Fruit fly (Drosophila melanogaster) whole organism, wandering third instar larva: ENCODE measurements around the gene vib.
A peak's percentile ranks its signal among the peaks of the same experiment; 100 is the strongest.

Source experiments
- CG32264 ChIP-seq: fragments of 200-800 bp; sonication (Bioruptor generic); optimal IDR thresholded peaks from 2 replicates; lab custom pipeline; 2016; ENCODE audit warnings: missing biosample characterization, missing genetic modification characterization
- CG9705 ChIP-seq: fragments of 200-800 bp; sonication (Bioruptor generic); optimal IDR thresholded peaks from 2 replicates; lab custom pipeline; 2018; ENCODE audit warnings: missing biosample characterization, mild to moderate bottlenecking, missing genetic modification characterization
- CrebA ChIP-seq: fragments of 200-800 bp; sonication (Bioruptor generic); optimal IDR thresholded peaks from 2 replicates; lab custom pipeline; 2016; ENCODE audit warnings: missing biosample characterization, mild to moderate bottlenecking, missing genetic modification characterization, borderline replicate concordance
- Dfd ChIP-seq: fragments of >200 bp; optimal IDR thresholded peaks from 2 replicates; lab custom pipeline; 2017; ENCODE audit warnings: missing biosample characterization, missing genetic modification characterization
- Dif ChIP-seq: fragments of 200-275, 200-300 bp; sonication (Bioruptor generic); optimal IDR thresholded peaks from 2 replicates; lab custom pipeline; 2018; ENCODE audit warnings: missing biosample characterization, missing genetic modification characterization; ENCODE audit not compliant: partially characterized antibody
- GATAd ChIP-seq: sonication (Bioruptor generic); optimal IDR thresholded peaks from 2 replicates; lab custom pipeline; 2016; ENCODE audit warnings: missing biosample characterization, missing genetic modification characterization
- HLH106 ChIP-seq: fragments of 200-800 bp; optimal IDR thresholded peaks from 3 replicates; lab custom pipeline; 2019; ENCODE audit warnings: missing biosample characterization, mild to moderate bottlenecking, missing genetic modification characterization, moderate library complexity
- Hnf4 ChIP-seq: fragments of 200-800 bp; sonication (Bioruptor generic); optimal IDR thresholded peaks from 2 replicates; lab custom pipeline; 2016; ENCODE audit warnings: missing biosample characterization, mild to moderate bottlenecking, missing genetic modification characterization
- Hr78 ChIP-seq: fragments of >200 bp; optimal IDR thresholded peaks from 2 replicates; lab custom pipeline; 2017; ENCODE audit warnings: missing biosample characterization, missing genetic modification characterization
- Hr83 ChIP-seq: fragments of 200-300 bp; sonication (Bioruptor generic); optimal IDR thresholded peaks from 2 replicates; lab custom pipeline; 2016; ENCODE audit warnings: missing biosample characterization, mild to moderate bottlenecking, missing genetic modification characterization, moderate library complexity; ENCODE audit not compliant: poor library complexity, severe bottlenecking
- Jra ChIP-seq: sonication (Bioruptor generic); optimal IDR thresholded peaks from 2 replicates; lab custom pipeline; 2016; ENCODE audit warnings: missing biosample characterization, missing genetic modification characterization
- Mio ChIP-seq: sonication (Bioruptor generic); optimal IDR thresholded peaks from 2 replicates; lab custom pipeline; 2016; ENCODE audit warnings: missing biosample characterization, missing genetic modification characterization
- Myc ChIP-seq: fragments of >200 bp; optimal IDR thresholded peaks from 2 replicates; lab custom pipeline; 2017
- OdsH ChIP-seq: fragments of 200-800 bp; sonication (Bioruptor generic); optimal IDR thresholded peaks from 2 replicates; lab custom pipeline; 2016; ENCODE audit warnings: missing biosample characterization, mild to moderate bottlenecking, missing genetic modification characterization
- Rel ChIP-seq, 2 experiments: fragments of 200-800 bp; sonication (Bioruptor generic) in 1 of 2; optimal IDR thresholded peaks; 2 replicates in 1 of 2; 3 replicates in 1 of 2; lab custom pipeline; 2016 to 2019; ENCODE audit warnings: mild to moderate bottlenecking in 2 of 2, missing biosample characterization in 2 of 2, missing genetic modification characterization in 2 of 2, moderate library complexity in 1 of 2
- Sp1 ChIP-seq: fragments of 200-800 bp; sonication (Bioruptor generic); optimal IDR thresholded peaks from 3 replicates; lab custom pipeline; 2019; ENCODE audit warnings: missing biosample characterization, mild to moderate bottlenecking, missing genetic modification characterization, moderate library complexity
- Vsx2 ChIP-seq: fragments of 200-300, 225-300 bp; sonication (Bioruptor generic); optimal IDR thresholded peaks from 2 replicates; lab custom pipeline; 2018; ENCODE audit warnings: missing biosample characterization, missing genetic modification characterization; ENCODE audit not compliant: partially characterized antibody
- br ChIP-seq: fragments of 200-800 bp; sonication (Bioruptor generic); optimal IDR thresholded peaks from 2 replicates; lab custom pipeline; 2016; ENCODE audit warnings: missing biosample characterization, missing genetic modification characterization
- dl ChIP-seq, 2 experiments: fragments of 175-275, 200-275 bp in 1 of 2; fragments of 200-275 bp in 1 of 2; sonication (Bioruptor generic); optimal IDR thresholded peaks; lab custom pipeline; 2018; ENCODE audit warnings: mild to moderate bottlenecking in 2 of 2, missing biosample characterization in 2 of 2, missing genetic modification characterization in 2 of 2, moderate library complexity in 2 of 2; ENCODE audit not compliant: partially characterized antibody in 2 of 2, insufficient read depth in 1 of 2
- dsf ChIP-seq: sonication (Bioruptor generic); optimal IDR thresholded peaks from 2 replicates; lab custom pipeline; 2016; ENCODE audit warnings: missing biosample characterization, missing genetic modification characterization, borderline replicate concordance
- ey ChIP-seq: fragments of 200-800 bp; sonication (Bioruptor generic); optimal IDR thresholded peaks from 2 replicates; lab custom pipeline; 2016; ENCODE audit warnings: missing biosample characterization, missing genetic modification characterization
- foxo ChIP-seq, 2 experiments: fragments of 200-800 bp; sonication (Bioruptor generic); optimal IDR thresholded peaks; 2 replicates in 1 of 2; 3 replicates in 1 of 2; lab custom pipeline; 2016 to 2017; ENCODE audit warnings: missing biosample characterization in 2 of 2, missing genetic modification characterization in 2 of 2
- fru ChIP-seq: fragments of 200-800 bp; sonication (Bioruptor generic); optimal IDR thresholded peaks from 3 replicates; lab custom pipeline; 2016; ENCODE audit warnings: missing biosample characterization, mild to moderate bottlenecking, missing genetic modification characterization
- h ChIP-seq: fragments of 200-800 bp; sonication (Bioruptor generic); optimal IDR thresholded peaks from 3 replicates; lab custom pipeline; 2016; ENCODE audit warnings: missing biosample characterization, mild to moderate bottlenecking, missing genetic modification characterization
- jim ChIP-seq: fragments of 175-275, 200-325 bp; sonication (Bioruptor generic); optimal IDR thresholded peaks from 2 replicates; lab custom pipeline; 2016; ENCODE audit warnings: missing biosample characterization, mild to moderate bottlenecking, missing genetic modification characterization
- pan ChIP-seq: fragments of >200 bp; optimal IDR thresholded peaks from 2 replicates; lab custom pipeline; 2017
- psq ChIP-seq: fragments of 200-800 bp; sonication (Bioruptor generic); optimal IDR thresholded peaks from 3 replicates; lab custom pipeline; 2017; ENCODE audit warnings: missing biosample characterization, mild to moderate bottlenecking, missing genetic modification characterization, moderate library complexity
- rgr ChIP-seq: fragments of 200-800 bp; sonication (Bioruptor generic); optimal IDR thresholded peaks from 3 replicates; lab custom pipeline; 2016; ENCODE audit warnings: missing biosample characterization, mild to moderate bottlenecking, missing genetic modification characterization
- sage ChIP-seq: fragments of 200-800 bp; sonication (Bioruptor generic); optimal IDR thresholded peaks from 2 replicates; lab custom pipeline; 2016; ENCODE audit warnings: missing biosample characterization, mild to moderate bottlenecking, missing genetic modification characterization
- sv ChIP-seq: fragments of 200-800 bp; sonication (Bioruptor generic); optimal IDR thresholded peaks from 3 replicates; lab custom pipeline; 2016; ENCODE audit warnings: missing biosample characterization, missing genetic modification characterization
- woc ChIP-seq: sonication (Bioruptor generic); optimal IDR thresholded peaks from 2 replicates; lab custom pipeline; 2016; ENCODE audit warnings: missing biosample characterization, mild to moderate bottlenecking, missing genetic modification characterization

vib gene

dm6 chr3R:19226137-19226873 lies at the start of gene vib:
Gene vib, minus strand, starts transcription at chr3R:19226651.
- TF ChIP-seq dsf (GFP tag; lab: Kevin White, UChicago) (no peak), psq (GFP tag; lab: Kevin White, UChicago) (peak; percentile 26), Dfd (GFP tag; lab: Kevin White, UChicago) (no peak), Hr78 (no peak), h (GFP tag; lab: Kevin White, UChicago) (peak; percentile 39), br (GFP tag; lab: Kevin White, UChicago) (peak; percentile 45), pan (lab: Kevin White, UChicago) (no peak), sv (GFP tag; lab: Kevin White, UChicago) (peak; percentile 27), CG9705 (peak; percentile 12), jim (GFP tag; lab: Kevin White, UChicago) (no peak), foxo (GFP tag; optimal IDR thresholded peaks at IDR 0.05; lab: Kevin White, UChicago) (peak in 1 of 2 experiments; percentile 62), sage (peak; percentile 15), HLH106 (tag; lab: Kevin White, UChicago) (peak; percentile 56), rgr (GFP tag; lab: Kevin White, UChicago) (peak; percentile 16), Hr83 (peak; percentile 5), Rel (GFP tag; optimal IDR thresholded peaks at IDR 0.05; lab: Kevin White, UChicago) (no peak), Rel (tag; optimal IDR thresholded peaks at IDR 0.05; lab: Kevin White, UChicago) (peak; percentile 38), OdsH (GFP tag; lab: Kevin White, UChicago) (no peak), fru (GFP tag; lab: Kevin White, UChicago) (peak; percentile 80), GATAd (GFP tag; lab: Kevin White, UChicago) (no peak), Sp1 (GFP tag; lab: Kevin White, UChicago) (peak; percentile 56), dl (GFP tag; optimal IDR thresholded peaks at IDR 0.05; lab: Kevin White, UChicago; ENCODE audit: insufficient read depth in 1 of 2, partially characterized antibody in 2 of 2) (no peak)

DNA sequence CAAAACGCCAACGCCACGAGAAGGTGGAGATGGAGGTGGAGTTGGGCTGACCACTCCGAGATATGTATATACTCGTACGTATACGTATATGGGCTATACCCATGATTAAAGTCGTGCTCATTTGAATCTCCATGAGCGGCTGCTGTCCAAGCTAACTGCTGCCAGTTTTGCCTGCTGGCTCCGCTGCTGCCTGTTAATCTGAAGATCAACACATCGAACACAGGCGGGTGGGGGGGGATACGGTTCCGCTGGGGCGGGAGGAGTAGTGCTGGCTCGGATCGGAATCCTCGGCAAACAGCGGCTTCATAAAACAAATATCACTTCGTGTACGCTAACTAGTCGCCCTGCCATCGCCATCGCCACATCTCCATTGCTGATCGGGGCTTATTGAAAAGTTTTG lies 49.7 kb upstream of the vib start:
- TF ChIP-seq Vsx2 (GFP tag; lab: Kevin White, UChicago) (no peak), br (GFP tag; lab: Kevin White, UChicago) (no peak), Myc (lab: Kevin White, UChicago) (no peak), rgr (GFP tag; lab: Kevin White, UChicago) (no peak), Hr83 (no peak), woc (GFP tag; lab: Kevin White, UChicago) (no peak), jim (GFP tag; lab: Kevin White, UChicago) (no peak), Mio (no peak), ey (GFP tag; lab: Kevin White, UChicago) (no peak), sage (no peak), HLH106 (tag; lab: Kevin White, UChicago) (no peak), dsf (GFP tag; lab: Kevin White, UChicago) (no peak), Hnf4 (GFP tag; lab: Kevin White, UChicago) (no peak), GATAd (GFP tag; lab: Kevin White, UChicago) (no peak), fru (GFP tag; lab: Kevin White, UChicago) (no peak), CG32264 (GFP tag; lab: Kevin White, UChicago) (no peak), Jra (GFP tag; lab: Kevin White, UChicago) (no peak), CG9705 (no peak), Dfd (GFP tag; lab: Kevin White, UChicago) (no peak), CrebA (GFP tag; lab: Kevin White, UChicago) (no peak)

DNA sequence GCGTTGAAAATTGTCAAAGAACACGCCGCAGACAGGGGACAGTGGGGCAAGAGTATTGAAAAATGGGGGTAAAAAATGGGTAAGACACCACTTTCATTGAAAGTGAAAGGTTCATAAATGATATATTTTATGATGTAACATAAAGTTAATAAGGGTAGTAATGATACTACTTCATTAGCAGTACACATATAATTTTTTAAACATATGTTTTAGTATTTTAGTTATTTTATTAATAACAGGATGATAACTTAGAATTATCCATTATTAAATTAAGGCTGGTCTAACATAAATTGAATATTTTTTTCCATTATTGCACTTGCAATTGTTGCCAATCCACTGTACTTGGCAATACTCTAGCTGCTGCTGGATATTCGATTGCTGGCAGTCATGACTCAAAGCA lies 47.6 kb upstream of the vib start:
- TF ChIP-seq Dif (GFP tag; lab: Kevin White, UChicago) = no peak
- peak; percentile 26 for TF ChIP-seq OdsH (GFP tag; lab: Kevin White, UChicago)
- peak in 1 of 2 experiments; percentile 27 for TF ChIP-seq foxo (GFP tag; optimal IDR thresholded peaks at IDR 0.05; lab: Kevin White, UChicago)

- TF ChIP-seq CG9705 (no peak), CrebA (GFP tag; lab: Kevin White, UChicago) (no peak), jim (GFP tag; lab: Kevin White, UChicago) (no peak), Myc (lab: Kevin White, UChicago) (no peak), GATAd (GFP tag; lab: Kevin White, UChicago) (no peak), CG32264 (GFP tag; lab: Kevin White, UChicago) (no peak)
Measured at dm6 chr3R:19271125-19271524, 44.7 kb upstream of the vib start.
